Worm (Caenorhabditis elegans) whole organism, mixed stage, embryonic: ENCODE measurements around the gene gpr-1.

ENCODE experiments used
- M03D4.4 ChIP-seq: sonication (generic microtip); optimal IDR thresholded peaks from 2 replicates; lab custom pipeline; 2017; ENCODE audit warnings: mild to moderate bottlenecking, missing genetic modification characterization, missing compliant biosample characterization
- blmp-1 ChIP-seq: fragments of 150-350 bp; optimal IDR thresholded peaks from 2 replicates; lab custom pipeline; 2014; ENCODE audit warnings: missing biosample characterization, missing genetic modification characterization
- cnd-1 ChIP-seq: fragments of 200-800 bp; sonication (Bioruptor generic); optimal IDR thresholded peaks from 2 replicates; lab custom pipeline; 2018; ENCODE audit warnings: mild to moderate bottlenecking, missing genetic modification characterization, missing compliant biosample characterization
- elt-1 ChIP-seq: sonication (generic microtip); optimal IDR thresholded peaks from 2 replicates; lab custom pipeline; 2017; ENCODE audit warnings: missing genetic modification characterization, mild to moderate bottlenecking, missing compliant biosample characterization, antibody characterized with exemption, moderate library complexity, borderline replicate concordance; ENCODE audit not compliant: insufficient read depth
- hlh-1 ChIP-seq: fragments of 150-350 bp; optimal IDR thresholded peaks from 2 replicates; lab custom pipeline; 2014; ENCODE audit warnings: missing biosample characterization, missing genetic modification reagents, missing genetic modification characterization
- mep-1 ChIP-seq: fragments of 150-350 bp; optimal IDR thresholded peaks from 2 replicates; lab custom pipeline; 2017; ENCODE audit warnings: missing biosample characterization, missing genetic modification reagents, missing genetic modification characterization, inconsistent platforms
- nhr-76 ChIP-seq: sonication (generic microtip); optimal IDR thresholded peaks from 2 replicates; lab custom pipeline; 2017; ENCODE audit warnings: missing biosample characterization, missing genetic modification characterization
- pha-4 ChIP-seq: fragments of 150-350 bp; optimal IDR thresholded peaks from 2 replicates; lab custom pipeline; 2018; ENCODE audit warnings: missing biosample characterization, missing genetic modification reagents, missing genetic modification characterization
- snpc-4 ChIP-seq: fragments of 150-350 bp; optimal IDR thresholded peaks from 2 replicates; lab custom pipeline; 2014; ENCODE audit warnings: missing biosample characterization, missing genetic modification characterization
- sptf-1 ChIP-seq: sonication (generic microtip); optimal IDR thresholded peaks from 2 replicates; lab custom pipeline; 2017; ENCODE audit warnings: mild to moderate bottlenecking, missing genetic modification characterization, moderate library complexity, missing compliant biosample characterization
- unc-39 ChIP-seq: fragments of 150-350 bp; optimal IDR thresholded peaks from 2 replicates; lab custom pipeline; 2014; ENCODE audit warnings: missing biosample characterization, missing genetic modification characterization
- unc-62 ChIP-seq: fragments of 150-350 bp; optimal IDR thresholded peaks from 2 replicates; lab custom pipeline; 2014; ENCODE audit warnings: missing biosample characterization, missing genetic modification reagents, missing genetic modification characterization
- ztf-11 ChIP-seq: fragments of 150-350 bp; optimal IDR thresholded peaks from 2 replicates; lab custom pipeline; 2014; ENCODE audit warnings: missing biosample characterization, missing genetic modification characterization

- TF ChIP-seq unc-62 (GFP tag; lab: Kevin White, UChicago) = peak; percentile 21
- peak; percentile 57 for TF ChIP-seq M03D4.4 (tag; lab: Kevin White, UChicago)
- TF ChIP-seq snpc-4 = no peak
- no peak for TF ChIP-seq nhr-76 (tag; lab: Kevin White, UChicago)
- no peak for TF ChIP-seq mep-1 (tag; lab: Kevin White, UChicago)
- peak; percentile 32 for TF ChIP-seq cnd-1 (tag; lab: Kevin White, UChicago)
- TF ChIP-seq unc-39 (tag; lab: Kevin White, UChicago) = no peak
- TF ChIP-seq blmp-1 (tag; lab: Kevin White, UChicago) = no peak
- no peak for TF ChIP-seq elt-1 (tag; lab: Kevin White, UChicago)
- no peak for TF ChIP-seq pha-4
- no peak for TF ChIP-seq hlh-1 (tag; lab: Kevin White, UChicago)
- peak; percentile 6 for TF ChIP-seq ztf-11
- TF ChIP-seq sptf-1 (tag; lab: Kevin White, UChicago) = peak; percentile 64
Observed at ce11 chrIII:8652922-8653321, 24.2 kb downstream of the gpr-1 start.
